Fruit fly (Drosophila melanogaster): ENCODE data around the gene mus81.
A peak's percentile ranks its signal among the peaks of the same experiment; 100 is the strongest.

Gene mus81

DNA sequence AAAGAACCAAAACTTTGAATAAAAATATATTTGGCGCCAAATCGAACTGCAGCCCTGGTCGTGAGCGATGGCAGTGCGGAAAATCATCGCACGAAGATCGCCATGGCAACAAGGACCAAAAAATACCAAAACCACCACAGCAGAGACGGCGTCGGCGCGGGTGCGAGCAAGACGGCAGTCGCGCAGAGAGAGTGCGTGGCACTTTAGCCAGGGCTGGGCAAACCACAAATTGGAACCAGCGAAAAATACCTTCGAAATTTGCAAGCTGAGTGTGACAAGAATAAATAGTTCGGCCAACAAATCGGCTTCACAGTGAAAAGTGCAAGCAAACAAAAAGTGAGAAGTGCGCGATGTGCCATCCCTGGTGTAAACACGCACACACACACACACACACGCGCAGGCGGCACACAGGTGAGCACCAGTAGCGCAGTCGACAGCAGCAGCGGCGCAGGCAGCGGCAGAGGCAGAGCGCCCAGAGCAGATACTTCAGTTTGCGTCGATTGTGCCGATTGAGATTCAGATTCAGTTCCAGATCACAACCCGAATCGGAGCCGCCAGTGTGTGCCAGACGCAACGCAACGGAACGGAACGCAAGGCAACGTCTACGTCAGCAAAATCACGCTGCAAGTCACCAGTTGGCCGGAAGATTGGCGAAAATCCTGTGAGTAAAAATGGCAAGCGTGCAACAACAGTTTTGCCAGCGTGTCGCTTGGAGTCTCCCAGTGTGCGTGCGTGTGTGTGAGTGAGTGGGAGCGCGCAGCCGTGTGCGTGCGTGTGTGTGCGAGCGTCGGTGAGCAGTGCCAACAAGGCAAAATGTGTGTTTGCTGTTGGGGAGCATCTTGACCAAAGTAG, 5.6 kb upstream of the mus81 start, which contains the start of gene TRAM (continued):
- peak; percentile 94 for TF ChIP-seq kah (GFP tag; optimal IDR thresholded peaks at IDR 0.05)
- TF ChIP-seq CG5180 (GFP tag; optimal IDR thresholded peaks at IDR 0.05) = peak; percentile 88
- TF ChIP-seq Dip3 (GFP tag; optimal IDR thresholded peaks at IDR 0.05) = peak; percentile 97
- TF ChIP-seq croc (GFP tag; conservative IDR thresholded peaks at IDR 0.05) = peak; percentile 99
- peak; percentile 94 for TF ChIP-seq CG18476 (GFP tag; optimal IDR thresholded peaks at IDR 0.05)
- TF ChIP-seq phol (tag; optimal IDR thresholded peaks at IDR 0.05) = peak; percentile 97
- peak; percentile 98 for TF ChIP-seq Poxn (GFP tag; IDR thresholded peaks at IDR 0.05)
- peak; percentile 96 for TF ChIP-seq fd64A (GFP tag; optimal IDR thresholded peaks at IDR 0.05)
- TF ChIP-seq Bteb2 (GFP tag; optimal IDR thresholded peaks at IDR 0.05) = peak; percentile 95
- peak; percentile 98 for TF ChIP-seq CG17359 (tag; optimal IDR thresholded peaks at IDR 0.05)
- peak; percentile 97 for TF ChIP-seq CG10979 (tag; optimal IDR thresholded peaks at IDR 0.05)
- TF ChIP-seq CG11695 (GFP tag; IDR thresholded peaks at IDR 0.05) = peak; percentile 98
- TF ChIP-seq emc (GFP tag; optimal IDR thresholded peaks at IDR 0.05) = peak; percentile 95
- TF ChIP-seq nom (GFP tag; optimal IDR thresholded peaks at IDR 0.05) = peak; percentile 98
- TF ChIP-seq Jarid2 (GFP tag; optimal IDR thresholded peaks at IDR 0.05) = peak; percentile 85
- TF ChIP-seq tio (GFP tag; optimal IDR thresholded peaks at IDR 0.05) = no peak
- peak; percentile 99 for TF ChIP-seq ranshi (GFP tag; IDR thresholded peaks at IDR 0.05)
- peak; percentile 97 for TF ChIP-seq CG3838 (GFP tag; optimal IDR thresholded peaks at IDR 0.05)
- peak; percentile 78; the same call in 2 of the 3 replicates for TF ChIP-seq z (GFP tag; IDR thresholded peaks at IDR 0.05)
- peak; percentile 99 for TF ChIP-seq CG4617 (GFP tag; optimal IDR thresholded peaks at IDR 0.05; ENCODE audit: borderline replicate concordance)
- TF ChIP-seq CG14050 (GFP tag; IDR thresholded peaks at IDR 0.05) = peak; percentile 99
- TF ChIP-seq CG3281 (GFP tag; optimal IDR thresholded peaks at IDR 0.05) = peak; percentile 98
- TF ChIP-seq CG34376 (GFP tag; optimal IDR thresholded peaks at IDR 0.05) = peak; percentile 99
- peak; percentile 90 for TF ChIP-seq CG9437 (GFP tag; optimal IDR thresholded peaks at IDR 0.05)
- peak; percentile 99 for TF ChIP-seq seq (GFP tag; IDR thresholded peaks at IDR 0.05)
- peak; percentile 98 for TF ChIP-seq CG13775 (GFP tag; optimal IDR thresholded peaks at IDR 0.05)
- peak; percentile 94 for TF ChIP-seq CG17912 (GFP tag; optimal IDR thresholded peaks at IDR 0.05)
- TF ChIP-seq CG12744 (GFP tag; optimal IDR thresholded peaks at IDR 0.05) = peak; percentile 98
- TF ChIP-seq Kr (GFP tag; optimal IDR thresholded peaks at IDR 0.05) = peak; percentile 92
- TF ChIP-seq CG6654 (GFP tag; optimal IDR thresholded peaks at IDR 0.05) = peak; percentile 91
- peak; percentile 96 for TF ChIP-seq sim (GFP tag; IDR thresholded peaks at IDR 0.05)
- peak; percentile 89 for TF ChIP-seq fd102C (GFP tag; optimal IDR thresholded peaks at IDR 0.05)
- peak; percentile 95 for TF ChIP-seq CG6683 (GFP tag; optimal IDR thresholded peaks at IDR 0.05)
- TF ChIP-seq peb (GFP tag; IDR thresholded peaks at IDR 0.05) = peak; percentile 98
- TF ChIP-seq CG6813 (GFP tag; optimal IDR thresholded peaks at IDR 0.05) = peak; percentile 96
- TF ChIP-seq ATbp (GFP tag; optimal IDR thresholded peaks at IDR 0.05) = peak; percentile 98
- TF ChIP-seq NC2α (GFP tag; optimal IDR thresholded peaks at IDR 0.05) = peak; percentile 98
- TF ChIP-seq CG14965 (GFP tag; optimal IDR thresholded peaks at IDR 0.05; ENCODE audit: borderline replicate concordance) = peak; percentile 88
- peak; percentile 97 for TF ChIP-seq CG5245 (GFP tag; optimal IDR thresholded peaks at IDR 0.05)
- TF ChIP-seq CG34422 (GFP tag; IDR thresholded peaks at IDR 0.05) = peak; percentile 99
- peak; percentile 98 for TF ChIP-seq HmgD (GFP tag; optimal IDR thresholded peaks at IDR 0.05)
- TF ChIP-seq CG11398 (GFP tag; optimal IDR thresholded peaks at IDR 0.05) = peak; percentile 98
- no peak for TF ChIP-seq CG17568 (GFP tag; optimal IDR thresholded peaks at IDR 0.05)
- peak; percentile 62 for TF ChIP-seq stwl (tag; optimal IDR thresholded peaks at IDR 0.05)
- peak; percentile 99 for TF ChIP-seq CG12769 (tag; optimal IDR thresholded peaks at IDR 0.05)
- peak; percentile 97 for TF ChIP-seq fd3F (GFP tag; optimal IDR thresholded peaks at IDR 0.05)
- peak; percentile 97 for TF ChIP-seq CG13296 (GFP tag; optimal IDR thresholded peaks at IDR 0.05)
- peak; percentile 97 for TF ChIP-seq CG4820 (GFP tag; optimal IDR thresholded peaks at IDR 0.05)
